Fruit fly (Drosophila melanogaster): ENCODE results near the gene CG7632.

dm6 chr3L:21281706-21282105, 22.8 kb upstream of the CG7632 start:
- TF ChIP-seq insv (optimal IDR thresholded peaks at IDR 0.05) (no peak), Sin3A (optimal IDR thresholded peaks at IDR 0.05) (no peak), psq (optimal IDR thresholded peaks at IDR 0.05) (no peak), h (optimal IDR thresholded peaks at IDR 0.05) (no peak), Myc (optimal IDR thresholded peaks at IDR 0.05) (no peak), ttk (optimal IDR thresholded peaks at IDR 0.05) (no peak)
